Worm (Caenorhabditis elegans): Measurements from ENCODE around the gene W06H8.2.

ce11 chrV:6239855-6240254 lies 33.3 kb downstream of the W06H8.2 start:
- TF ChIP-seq nhr-25 (tag; optimal IDR thresholded peaks at IDR 0.05) (peak; percentile 94), nhr-76 (tag; optimal IDR thresholded peaks at IDR 0.05) (no peak), lsy-12 (tag; optimal IDR thresholded peaks at IDR 0.05) (no peak), fos-1 (tag; optimal IDR thresholded peaks at IDR 0.05) (no peak), ztf-11 (tag; optimal IDR thresholded peaks at IDR 0.05) (no peak), jun-1 (tag; optimal IDR thresholded peaks at IDR 0.05) (no peak), nhr-77 (tag; optimal IDR thresholded peaks at IDR 0.05) (no peak)
